Worm (Caenorhabditis elegans) whole organism, L1 larva: Measurements from ENCODE around the gene C33H5.1.

Experiments used
- C04F5.9 ChIP-seq: sonication (generic microtip); optimal IDR thresholded peaks from 2 replicates; lab custom pipeline; 2016; ENCODE audit warnings: missing genetic modification characterization, missing compliant biosample characterization
- C16A3.4 ChIP-seq: fragments of 150-350 bp; optimal IDR thresholded peaks from 2 replicates; lab custom pipeline; 2014; ENCODE audit warnings: missing biosample characterization, missing genetic modification characterization
- F16B12.6 ChIP-seq: fragments of 150-350 bp; optimal IDR thresholded peaks from 2 replicates; lab custom pipeline; 2014; ENCODE audit warnings: missing biosample characterization, missing genetic modification characterization
- aha-1 ChIP-seq: fragments of 150-350 bp; optimal IDR thresholded peaks from 2 replicates; lab custom pipeline; 2014; ENCODE audit warnings: missing biosample characterization, missing genetic modification characterization
- alr-1 ChIP-seq: fragments of 200-800 bp; sonication (Bioruptor generic); optimal IDR thresholded peaks from 2 replicates; lab custom pipeline; 2018; ENCODE audit warnings: borderline replicate concordance, mild to moderate bottlenecking, missing genetic modification characterization, missing compliant biosample characterization
- ceh-63 ChIP-seq: fragments of 200-800 bp; sonication (Bioruptor generic); optimal IDR thresholded peaks from 2 replicates; lab custom pipeline; 2018; ENCODE audit warnings: mild to moderate bottlenecking, missing genetic modification characterization, missing compliant biosample characterization
- ceh-88 ChIP-seq: fragments of 200-800 bp; sonication (Bioruptor generic); IDR thresholded peaks from 2 replicates; pipeline ENCODE4 v1.3.6; 2022; ENCODE audit warnings: missing genetic modification characterization, missing compliant biosample characterization
- ceh-90 ChIP-seq: sonication (generic microtip); optimal IDR thresholded peaks from 2 replicates; lab custom pipeline; 2016; ENCODE audit warnings: missing genetic modification characterization, missing compliant biosample characterization
- ces-1 ChIP-seq: fragments of 150-350 bp; optimal IDR thresholded peaks from 2 replicates; lab custom pipeline; 2014; ENCODE audit warnings: missing biosample characterization, missing genetic modification reagents, missing genetic modification characterization
- dpl-1 ChIP-seq, 3 experiments: fragments of 150-350 bp in 2 of 3; sonication (generic microtip) in 1 of 3; optimal IDR thresholded peaks; 2 replicates each; lab custom pipeline; 2014 to 2017; ENCODE audit warnings: missing biosample characterization in 3 of 3, missing genetic modification characterization in 3 of 3, missing genetic modification reagents in 3 of 3
- efl-1 ChIP-seq, 4 experiments: fragments of 150-350 bp; optimal IDR thresholded peaks in 3 of 4; peaks in 1 of 4; 1 replicate in 1 of 4; 2 replicates in 3 of 4; lab custom pipeline; 2014; ENCODE audit warnings: missing biosample characterization in 2 of 4, missing genetic modification characterization in 2 of 4, missing genetic modification reagents in 2 of 4
- efl-3 ChIP-seq: fragments of 200-800 bp; sonication (Bioruptor generic); optimal IDR thresholded peaks from 2 replicates; lab custom pipeline; 2018; ENCODE audit warnings: mild to moderate bottlenecking, missing genetic modification characterization, missing compliant biosample characterization
- egl-13 ChIP-seq: sonication (generic microtip); optimal IDR thresholded peaks from 2 replicates; lab custom pipeline; 2016; ENCODE audit warnings: missing genotype, missing genetic modification reagents, missing genetic modification characterization, missing compliant biosample characterization
- egl-27 ChIP-seq, 2 experiments: fragments of 150-350 bp in 1 of 2; sonication (generic microtip); optimal IDR thresholded peaks; 3 replicates each; lab custom pipeline; 2017 to 2018; ENCODE audit warnings: missing biosample characterization in 2 of 2, missing genetic modification characterization in 2 of 2, missing genetic modification reagents in 2 of 2
- elt-2 ChIP-seq: sonication (generic microtip); optimal IDR thresholded peaks from 2 replicates; lab custom pipeline; 2016; ENCODE audit warnings: missing genetic modification characterization, mild to moderate bottlenecking, inconsistent platforms, missing compliant biosample characterization, missing genetic modification reagents
- elt-3 ChIP-seq, 6 experiments: fragments of 150-350 bp in 1 of 6; sonication (generic microtip); optimal IDR thresholded peaks; 2 replicates each; lab custom pipeline; 2017 to 2018; ENCODE audit warnings: missing biosample characterization in 6 of 6, missing genetic modification characterization in 6 of 6, inconsistent platforms in 1 of 6
- ets-5 ChIP-seq: fragments of 200-800 bp; sonication (Bioruptor generic); IDR thresholded peaks from 2 replicates; pipeline ENCODE4 v1.3.6; 2022; ENCODE audit warnings: missing genetic modification characterization, missing compliant biosample characterization
- fkh-10 ChIP-seq: sonication (generic microtip); optimal IDR thresholded peaks from 2 replicates; lab custom pipeline; 2017; ENCODE audit warnings: missing biosample characterization, missing genetic modification reagents, missing genetic modification characterization
- fos-1 ChIP-seq: fragments of 150-350 bp; optimal IDR thresholded peaks from 2 replicates; lab custom pipeline; 2014; ENCODE audit warnings: missing biosample characterization, missing genetic modification characterization
- grh-1 ChIP-seq: fragments of 200-800 bp; sonication (Bioruptor generic); IDR thresholded peaks from 2 replicates; pipeline ENCODE4 v1.3.6; 2022; ENCODE audit warnings: missing genetic modification reagents, missing genetic modification characterization, missing compliant biosample characterization
- hlh-17 ChIP-seq: fragments of 200-800 bp; sonication (Bioruptor generic); optimal IDR thresholded peaks from 2 replicates; lab custom pipeline; 2018; ENCODE audit warnings: missing genetic modification characterization, mild to moderate bottlenecking, missing compliant biosample characterization, moderate library complexity, borderline replicate concordance
- hlh-4 ChIP-seq: sonication (generic microtip); optimal IDR thresholded peaks from 2 replicates; lab custom pipeline; 2016; ENCODE audit warnings: mild to moderate bottlenecking, missing genetic modification characterization, missing compliant biosample characterization
- lin-13 ChIP-seq: fragments of 150-350 bp; optimal IDR thresholded peaks from 2 replicates; lab custom pipeline; 2014; ENCODE audit warnings: missing biosample characterization, missing genetic modification reagents, missing genetic modification characterization
- lin-14 ChIP-seq: fragments of 200-800 bp; sonication (Bioruptor generic); optimal IDR thresholded peaks from 2 replicates; lab custom pipeline; 2018; ENCODE audit warnings: mild to moderate bottlenecking, missing genetic modification characterization, moderate library complexity, missing compliant biosample characterization
- lin-35 ChIP-seq, 2 experiments: fragments of 150-350 bp; optimal IDR thresholded peaks; 2 replicates each; lab custom pipeline; 2014; ENCODE audit warnings: missing biosample characterization in 2 of 2, missing genetic modification characterization in 2 of 2, missing genetic modification reagents in 2 of 2
- lin-39 ChIP-seq: fragments of 150-350 bp; optimal IDR thresholded peaks from 2 replicates; lab custom pipeline; 2014; ENCODE audit warnings: missing biosample characterization, missing genetic modification reagents, missing genetic modification characterization
- mab-9 ChIP-seq: fragments of 200-800 bp; sonication (Bioruptor generic); IDR thresholded peaks from 2 replicates; pipeline ENCODE4 v1.3.6; 2022; ENCODE audit warnings: missing genetic modification reagents, missing genetic modification characterization, missing compliant biosample characterization
- mep-1 ChIP-seq: fragments of 150-350 bp; optimal IDR thresholded peaks from 2 replicates; lab custom pipeline; 2014; ENCODE audit warnings: missing biosample characterization, missing genetic modification characterization
- nhr-11 ChIP-seq: fragments of 150-350 bp; optimal IDR thresholded peaks from 2 replicates; lab custom pipeline; 2014; ENCODE audit warnings: missing biosample characterization, missing genetic modification characterization
- nhr-20 ChIP-seq: sonication (generic microtip); optimal IDR thresholded peaks from 2 replicates; lab custom pipeline; 2016; ENCODE audit warnings: mild to moderate bottlenecking, missing genetic modification characterization, missing compliant biosample characterization
- nhr-237 ChIP-seq: fragments of 150-350 bp; optimal IDR thresholded peaks from 2 replicates; lab custom pipeline; 2014; ENCODE audit warnings: missing biosample characterization, missing genetic modification characterization
- nhr-28 ChIP-seq: fragments of 150-350 bp; optimal IDR thresholded peaks from 2 replicates; lab custom pipeline; 2014; ENCODE audit warnings: missing biosample characterization, missing genetic modification characterization
- nhr-77 ChIP-seq: fragments of 150-350 bp; optimal IDR thresholded peaks from 2 replicates; lab custom pipeline; 2014; ENCODE audit warnings: missing biosample characterization, missing genetic modification characterization
- nhr-84 ChIP-seq: sonication (generic microtip); optimal IDR thresholded peaks from 2 replicates; lab custom pipeline; 2017; ENCODE audit warnings: missing biosample characterization, missing genetic modification characterization
- nhr-85 ChIP-seq: sonication (generic microtip); peaks from one replicate; lab custom pipeline; 2016; ENCODE audit warnings: missing genetic modification characterization, inconsistent platforms, missing compliant biosample characterization
- nhr-90 ChIP-seq: sonication (generic microtip); optimal IDR thresholded peaks from 2 replicates; lab custom pipeline; 2016; ENCODE audit warnings: mild to moderate bottlenecking, missing genetic modification characterization, missing compliant biosample characterization; ENCODE audit not compliant: poor library complexity
- pag-3 ChIP-seq: sonication (generic microtip); optimal IDR thresholded peaks from 2 replicates; lab custom pipeline; 2017; ENCODE audit warnings: missing genetic modification characterization, mild to moderate bottlenecking, missing compliant biosample characterization, antibody characterized with exemption, borderline replicate concordance; ENCODE audit not compliant: insufficient read depth
- pax-3 ChIP-seq: fragments of 200-800 bp; sonication (Bioruptor generic); optimal IDR thresholded peaks from 2 replicates; lab custom pipeline; 2018; ENCODE audit warnings: mild to moderate bottlenecking, missing genetic modification characterization, moderate library complexity, missing compliant biosample characterization
- snpc-4 ChIP-seq: fragments of 150-350 bp; optimal IDR thresholded peaks from 2 replicates; lab custom pipeline; 2014; ENCODE audit warnings: missing biosample characterization, missing genetic modification characterization
- sptf-1 ChIP-seq: fragments of 150-350 bp; optimal IDR thresholded peaks from 2 replicates; lab custom pipeline; 2014; ENCODE audit warnings: missing biosample characterization, missing genetic modification characterization
- tbx-2 ChIP-seq: sonication (generic microtip); optimal IDR thresholded peaks from 2 replicates; lab custom pipeline; 2016; ENCODE audit warnings: missing genetic modification characterization, missing compliant biosample characterization
- tlp-1 ChIP-seq: fragments of 150-350 bp; optimal IDR thresholded peaks from 2 replicates; lab custom pipeline; 2014; ENCODE audit warnings: missing biosample characterization, missing genetic modification characterization
- unc-130 ChIP-seq: fragments of 150-350 bp; optimal IDR thresholded peaks from 2 replicates; lab custom pipeline; 2017; ENCODE audit warnings: missing biosample characterization, missing genetic modification characterization, inconsistent platforms
- unc-30 ChIP-seq: sonication (generic microtip); optimal IDR thresholded peaks from 2 replicates; lab custom pipeline; 2017; ENCODE audit warnings: missing biosample characterization, missing genetic modification characterization
- unc-62 ChIP-seq: fragments of 150-350 bp; optimal IDR thresholded peaks from 2 replicates; lab custom pipeline; 2014; ENCODE audit warnings: missing biosample characterization, missing genetic modification reagents, missing genetic modification characterization
- vab-15 ChIP-seq: sonication (generic microtip); optimal IDR thresholded peaks from 2 replicates; lab custom pipeline; 2017; ENCODE audit warnings: missing genotype, mild to moderate bottlenecking, missing genetic modification characterization, missing compliant biosample characterization
- xbp-1 ChIP-seq: sonication (generic microtip); optimal IDR thresholded peaks from 2 replicates; lab custom pipeline; 2016; ENCODE audit warnings: missing genetic modification characterization, missing compliant biosample characterization
- ztf-11 ChIP-seq, 2 experiments: sonication (generic microtip); optimal IDR thresholded peaks; 2 replicates each; lab custom pipeline; 2016 to 2017; ENCODE audit warnings: missing genetic modification characterization in 2 of 2, missing biosample characterization in 1 of 2, missing compliant biosample characterization in 1 of 2
- ztf-4 ChIP-seq: fragments of 150-350 bp; optimal IDR thresholded peaks from 2 replicates; lab custom pipeline; 2014; ENCODE audit warnings: missing biosample characterization, missing genetic modification characterization

Gene C33H5.1

DNA sequence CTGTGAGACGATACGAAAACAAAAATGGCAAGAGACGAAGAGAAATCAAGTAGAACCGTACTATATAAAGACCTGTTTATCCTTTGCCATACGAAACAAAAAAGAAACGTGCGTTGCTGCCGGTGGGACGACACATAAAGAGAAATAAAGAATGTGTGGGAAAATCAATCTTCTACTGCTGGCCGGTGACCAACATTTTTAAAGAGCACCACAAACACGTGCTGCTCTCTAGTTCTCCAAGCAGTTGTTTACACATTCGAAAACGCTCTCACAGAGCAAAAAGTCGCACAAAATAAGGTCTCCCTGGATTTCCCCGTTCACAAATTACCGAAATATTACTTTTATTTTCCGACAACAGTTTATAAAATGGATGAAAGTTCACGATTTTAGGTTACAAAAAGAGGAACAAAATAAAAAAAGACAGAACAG, 19.2 kb upstream of the C33H5.1 start, which contains the start of gene imp-3 (continued):
- TF ChIP-seq ceh-90 = no peak
- no peak for TF ChIP-seq egl-13 (tag; lab: Kevin White, UChicago)
- TF ChIP-seq unc-62 (GFP tag; lab: Kevin White, UChicago) = no peak
- peak; percentile 58 for TF ChIP-seq nhr-90 (tag; lab: Kevin White, UChicago)
- no peak for TF ChIP-seq nhr-237 (tag; lab: Kevin White, UChicago)
- no peak for TF ChIP-seq alr-1 (tag; lab: Kevin White, UChicago)
- no peak for TF ChIP-seq F16B12.6 (tag; lab: Kevin White, UChicago)
- 0 out of 2 replicates have a peak, but pooled peaks have one; percentile 11 for TF ChIP-seq ceh-88 (GFP tag; lab: Robert Waterston, UW)
- no peak for TF ChIP-seq fos-1 (tag; lab: Kevin White, UChicago)
- peak; percentile 7 for TF ChIP-seq xbp-1 (tag; lab: Kevin White, UChicago)
- TF ChIP-seq dpl-1 (GFP tag; optimal IDR thresholded peaks at IDR 0.05; lab: Kevin White, UChicago) = peak in 2 of 3 experiments; percentile 31 to 41
- no peak for TF ChIP-seq mep-1
- TF ChIP-seq vab-15 (tag; lab: Kevin White, UChicago) = no peak
- TF ChIP-seq nhr-11 (tag; lab: Kevin White, UChicago) = no peak
- no peak for TF ChIP-seq ets-5
- peak in 3 of 6 experiments; percentile 12 to 56 (median 15) for TF ChIP-seq elt-3 (tag; optimal IDR thresholded peaks at IDR 0.05; lab: Kevin White, UChicago)
- no peak for TF ChIP-seq hlh-4
- 0 out of 2 replicates have a peak, but pooled peaks have one; percentile 25 for TF ChIP-seq grh-1 (GFP tag; lab: Robert Waterston, UW)
- no peak for TF ChIP-seq unc-30 (tag; lab: Kevin White, UChicago)
- peak; percentile 71 for TF ChIP-seq lin-14
- TF ChIP-seq ztf-4 (tag; lab: Kevin White, UChicago) = peak; percentile 36
- TF ChIP-seq lin-35 (GFP tag; optimal IDR thresholded peaks at IDR 0.05; lab: Kevin White, UChicago) = peak; percentile 13 to 62
- no peak for TF ChIP-seq aha-1 (tag; lab: Kevin White, UChicago)
- TF ChIP-seq ztf-11 (tag; optimal IDR thresholded peaks at IDR 0.05; lab: Kevin White, UChicago) = no peak
- no peak for TF ChIP-seq pag-3 (tag; lab: Kevin White, UChicago)
- TF ChIP-seq lin-39 = no peak
- no peak for TF ChIP-seq ceh-63
- TF ChIP-seq elt-2 (tag; lab: Kevin White, UChicago) = peak; percentile 6
- TF ChIP-seq C16A3.4 = no peak
- peak; percentile 40 for TF ChIP-seq nhr-85 (tag; lab: Kevin White, UChicago)
- TF ChIP-seq hlh-17 = no peak
- peak; percentile 46 for TF ChIP-seq nhr-20 (tag; lab: Kevin White, UChicago)
- TF ChIP-seq lin-13 (GFP tag; lab: Kevin White, UChicago) = no peak
- no peak for TF ChIP-seq pax-3 (tag; lab: Kevin White, UChicago)
- no peak for TF ChIP-seq mab-9
- no peak for TF ChIP-seq C04F5.9 (tag; lab: Kevin White, UChicago)
- TF ChIP-seq nhr-77 (tag; lab: Kevin White, UChicago) = no peak
- no peak for TF ChIP-seq efl-3 (GFP tag; lab: Kevin White, UChicago)
- no peak for TF ChIP-seq ces-1 (GFP tag; lab: Kevin White, UChicago)
- TF ChIP-seq fkh-10 (GFP tag; lab: Kevin White, UChicago) = no peak
- TF ChIP-seq nhr-28 (tag; lab: Kevin White, UChicago) = no peak
- peak; percentile 32 for TF ChIP-seq unc-130 (tag; lab: Kevin White, UChicago)
- no peak for TF ChIP-seq nhr-84
- TF ChIP-seq egl-27 (tag; optimal IDR thresholded peaks at IDR 0.05; lab: Kevin White, UChicago) = no peak
- peak; percentile 26 to 42 for TF ChIP-seq efl-1 (optimal IDR thresholded peaks at IDR 0.05; lab: Kevin White, UChicago)
- peak; percentile 21 to 95 for TF ChIP-seq efl-1 (GFP tag; optimal IDR thresholded peaks at IDR 0.05 in 1 of 2; lab: Kevin White, UChicago)
- no peak for TF ChIP-seq snpc-4 (tag; lab: Kevin White, UChicago)
- no peak for TF ChIP-seq sptf-1 (tag; lab: Kevin White, UChicago)
- no peak for TF ChIP-seq tlp-1 (tag; lab: Kevin White, UChicago)
- peak; percentile 37 for TF ChIP-seq tbx-2
